Fruit fly (Drosophila melanogaster) whole organism, embryonic: Measurements from ENCODE around the gene Dlip1.

Experiments
- Abd-B ChIP-seq: fragments of 200-800 bp; sonication (Bioruptor generic); optimal IDR thresholded peaks from 2 replicates; lab custom pipeline; 2018; ENCODE audit warnings: missing biosample characterization, mild to moderate bottlenecking, missing genetic modification characterization, moderate library complexity
- CG10209 ChIP-seq: fragments of 200-800 bp; sonication (Bioruptor generic); optimal IDR thresholded peaks from 3 replicates; lab custom pipeline; 2017; ENCODE audit warnings: missing biosample characterization, mild to moderate bottlenecking, missing genetic modification characterization, missing genetic modification reagents
- CG12236 ChIP-seq: fragments of 200-800 bp; sonication (Bioruptor generic); optimal IDR thresholded peaks from 2 replicates; lab custom pipeline; 2016; ENCODE audit warnings: missing biosample characterization, missing genetic modification characterization
- CG14860 ChIP-seq: fragments of 200-800 bp; sonication (Bioruptor generic); IDR thresholded peaks from 3 replicates; pipeline ENCODE4 v1.3.6; 2022; ENCODE audit warnings: missing biosample characterization, missing genetic modification characterization; ENCODE audit not compliant: partially characterized antibody
- CG14965 ChIP-seq: fragments of 200-800 bp; sonication (Bioruptor generic); optimal IDR thresholded peaks from 2 replicates; lab custom pipeline; 2016; ENCODE audit warnings: missing biosample characterization, missing genetic modification characterization, borderline replicate concordance
- CG17361 ChIP-seq: fragments of 200-800 bp; sonication (Bioruptor generic); IDR thresholded peaks from 3 replicates; pipeline ENCODE4 v1.3.6; 2022; ENCODE audit warnings: missing biosample characterization, missing genetic modification characterization
- CG30403 ChIP-seq: fragments of 200-800 bp; sonication (Bioruptor generic); optimal IDR thresholded peaks from 3 replicates; lab custom pipeline; 2016; ENCODE audit warnings: missing biosample characterization, missing genetic modification characterization
- CG30431 ChIP-seq: fragments of 200-800 bp; sonication (Bioruptor generic); optimal IDR thresholded peaks from 2 replicates; lab custom pipeline; 2017; ENCODE audit warnings: missing biosample characterization, missing genetic modification characterization
- CG31388 ChIP-seq: fragments of 200-800 bp; sonication (Bioruptor generic); optimal IDR thresholded peaks from 2 replicates; lab custom pipeline; 2016; ENCODE audit warnings: missing biosample characterization, missing genetic modification characterization
- CG31441 ChIP-seq: fragments of 200-800 bp; sonication (Bioruptor generic); IDR thresholded peaks from 2 replicates; pipeline ENCODE4 v1.3.6; 2022; ENCODE audit warnings: missing biosample characterization, missing genetic modification characterization
- CG32532 ChIP-seq: fragments of 200-800 bp; sonication (Bioruptor generic); IDR thresholded peaks from 2 replicates; pipeline ENCODE4 v1.3.6; 2022; ENCODE audit warnings: missing biosample characterization, missing genetic modification characterization
- CG34224 ChIP-seq: fragments of 200-800 bp; sonication (Bioruptor generic); IDR thresholded peaks from 3 replicates; pipeline ENCODE4 v1.3.6; 2022; ENCODE audit warnings: missing biosample characterization, missing genetic modification characterization; ENCODE audit not compliant: partially characterized antibody
- CG3847 ChIP-seq: fragments of 200-800 bp; sonication (Bioruptor generic); IDR thresholded peaks from 2 replicates; pipeline ENCODE4 v1.3.6; 2022; ENCODE audit warnings: missing biosample characterization, missing genetic modification characterization
- CG4282 ChIP-seq: fragments of 200-800 bp; sonication (Bioruptor generic); optimal IDR thresholded peaks from 2 replicates; lab custom pipeline; 2016; ENCODE audit warnings: missing biosample characterization, missing genetic modification characterization
- CG4360 ChIP-seq: fragments of 200-800 bp; sonication (Bioruptor generic); IDR thresholded peaks from 2 replicates; pipeline ENCODE4 v1.3.6; 2022; ENCODE audit warnings: missing biosample characterization, missing genetic modification characterization
- CG4404 ChIP-seq: fragments of 200-800 bp; sonication (Bioruptor generic); IDR thresholded peaks from 2 replicates; pipeline ENCODE4 v1.3.6; 2022; ENCODE audit warnings: missing biosample characterization, missing genetic modification characterization
- CG5245 ChIP-seq: fragments of 200-800 bp; sonication (Bioruptor generic); optimal IDR thresholded peaks from 3 replicates; lab custom pipeline; 2016; ENCODE audit warnings: missing biosample characterization, missing genetic modification characterization
- CG7745 ChIP-seq: fragments of 200-800 bp; sonication (Bioruptor generic); optimal IDR thresholded peaks from 2 replicates; lab custom pipeline; 2018; ENCODE audit warnings: missing biosample characterization, mild to moderate bottlenecking, missing genetic modification characterization, moderate library complexity
- CG9932 ChIP-seq: fragments of 200-800 bp; sonication (Bioruptor generic); IDR thresholded peaks from 2 replicates; pipeline ENCODE4 v1.3.6; 2022; ENCODE audit warnings: missing biosample characterization, missing genetic modification characterization
- Dip3 ChIP-seq: fragments of 200-800 bp; sonication (Bioruptor generic); optimal IDR thresholded peaks from 3 replicates; lab custom pipeline; 2016; ENCODE audit warnings: missing biosample characterization, missing genetic modification characterization
- Dll ChIP-seq: fragments of 200-800 bp; sonication (Bioruptor generic); IDR thresholded peaks from 4 replicates; pipeline ENCODE4 v1.3.6; 2022; ENCODE audit warnings: missing biosample characterization, missing genetic modification characterization; ENCODE audit not compliant: partially characterized antibody
- E2f2 ChIP-seq: fragments of 200-800 bp; sonication (Bioruptor generic); IDR thresholded peaks from 2 replicates; pipeline ENCODE4 v1.3.6; 2022; ENCODE audit warnings: missing biosample characterization, missing genetic modification characterization
- H2.0 ChIP-seq: fragments of 200-800 bp; sonication (Bioruptor generic); IDR thresholded peaks from 2 replicates; pipeline ENCODE4 v1.3.6; 2022; ENCODE audit warnings: missing biosample characterization, missing genetic modification characterization
- HLHmδ ChIP-seq: fragments of 200-800 bp; sonication (Bioruptor generic); optimal IDR thresholded peaks from 2 replicates; lab custom pipeline; 2018; ENCODE audit warnings: missing biosample characterization, mild to moderate bottlenecking, missing genetic modification characterization, moderate library complexity
- Hey ChIP-seq: fragments of 200-800 bp; sonication (Bioruptor generic); optimal IDR thresholded peaks from 3 replicates; lab custom pipeline; 2018; ENCODE audit warnings: missing biosample characterization, mild to moderate bottlenecking, missing genetic modification characterization
- HmgD ChIP-seq: fragments of 200-800 bp; sonication (Bioruptor generic); optimal IDR thresholded peaks from 3 replicates; lab custom pipeline; 2016; ENCODE audit warnings: missing biosample characterization, missing genetic modification characterization
- Myb ChIP-seq: fragments of 200-800 bp; sonication (Bioruptor generic); optimal IDR thresholded peaks from 2 replicates; lab custom pipeline; 2016; ENCODE audit warnings: missing biosample characterization, missing genetic modification characterization
- Nf-YB ChIP-seq: fragments of 200-800 bp; sonication (Bioruptor generic); optimal IDR thresholded peaks from 3 replicates; lab custom pipeline; 2019; ENCODE audit warnings: missing biosample characterization, mild to moderate bottlenecking, missing genetic modification characterization, moderate library complexity
- PHDP ChIP-seq: fragments of 200-800 bp; sonication (Bioruptor generic); optimal IDR thresholded peaks from 3 replicates; lab custom pipeline; 2018; ENCODE audit warnings: missing biosample characterization, mild to moderate bottlenecking, missing genetic modification characterization, moderate library complexity
- Sin3A ChIP-seq: fragments of >200 bp; optimal IDR thresholded peaks from 2 replicates; lab custom pipeline; 2018
- Spps ChIP-seq: fragments of 200-800 bp; sonication (Bioruptor generic); optimal IDR thresholded peaks from 2 replicates; lab custom pipeline; 2018; ENCODE audit warnings: missing biosample characterization, mild to moderate bottlenecking, missing genetic modification characterization
- Sry-δ ChIP-seq: fragments of 200-800 bp; sonication (Bioruptor generic); optimal IDR thresholded peaks from 2 replicates; lab custom pipeline; 2016; ENCODE audit warnings: missing biosample characterization, missing genetic modification characterization
- az2 ChIP-seq: fragments of 200-800 bp; sonication (Bioruptor generic); optimal IDR thresholded peaks from 3 replicates; lab custom pipeline; 2016; ENCODE audit warnings: missing biosample characterization, missing genetic modification characterization
- cad ChIP-seq: fragments of >200 bp; optimal IDR thresholded peaks from 2 replicates; lab custom pipeline; 2017; ENCODE audit warnings: missing biosample characterization, missing genetic modification characterization
- cg ChIP-seq: fragments of 200-800 bp; sonication (Bioruptor generic); optimal IDR thresholded peaks from 3 replicates; lab custom pipeline; 2019; ENCODE audit warnings: missing biosample characterization, mild to moderate bottlenecking, missing genetic modification characterization, moderate library complexity
- crc ChIP-seq: fragments of 200-800 bp; sonication (Bioruptor generic); optimal IDR thresholded peaks from 2 replicates; lab custom pipeline; 2016; ENCODE audit warnings: missing biosample characterization, missing genetic modification characterization
- disco-r ChIP-seq: fragments of 200-800 bp; sonication (Bioruptor generic); optimal IDR thresholded peaks from 2 replicates; lab custom pipeline; 2016; ENCODE audit warnings: missing biosample characterization, missing genetic modification characterization
- ems ChIP-seq: fragments of 200-800 bp; sonication (Bioruptor generic); optimal IDR thresholded peaks from 3 replicates; lab custom pipeline; 2016; ENCODE audit warnings: missing biosample characterization, missing genetic modification characterization
- ewg ChIP-seq: fragments of 200-800 bp; sonication (Bioruptor generic); optimal IDR thresholded peaks from 3 replicates; lab custom pipeline; 2017; ENCODE audit warnings: mild to moderate bottlenecking, missing biosample characterization, missing genetic modification reagents, missing genetic modification characterization
- fd102C ChIP-seq: fragments of 200-800 bp; sonication (Bioruptor generic); optimal IDR thresholded peaks from 2 replicates; lab custom pipeline; 2018; ENCODE audit warnings: missing biosample characterization, mild to moderate bottlenecking, missing genetic modification characterization, moderate library complexity
- fd3F ChIP-seq: fragments of 200-800 bp; sonication (Bioruptor generic); optimal IDR thresholded peaks from 2 replicates; lab custom pipeline; 2018; ENCODE audit warnings: missing biosample characterization, mild to moderate bottlenecking, missing genetic modification characterization, moderate library complexity
- gsb ChIP-seq: fragments of 200-800 bp; sonication (Bioruptor generic); IDR thresholded peaks from 2 replicates; pipeline ENCODE4 v1.3.6; 2022; ENCODE audit warnings: missing biosample characterization, missing genetic modification characterization
- hb ChIP-seq: fragments of 200-800 bp; sonication (Bioruptor generic); IDR thresholded peaks from 3 replicates; pipeline ENCODE4 v1.3.6; 2022; ENCODE audit warnings: missing biosample characterization, missing genetic modification characterization; ENCODE audit not compliant: partially characterized antibody
- nerfin-2 ChIP-seq: fragments of 200-800 bp; sonication (Bioruptor generic); IDR thresholded peaks from 2 replicates; pipeline ENCODE4 v1.3.6; 2022; ENCODE audit warnings: missing biosample characterization, missing genetic modification characterization; ENCODE audit not compliant: partially characterized antibody
- pb ChIP-seq: fragments of 200-800 bp; sonication (Bioruptor generic); optimal IDR thresholded peaks from 3 replicates; lab custom pipeline; 2016; ENCODE audit warnings: missing biosample characterization, missing genetic modification characterization
- psq ChIP-seq: fragments of 200-800 bp; sonication (Bioruptor generic); optimal IDR thresholded peaks from 2 replicates; lab custom pipeline; 2017; ENCODE audit warnings: missing biosample characterization, missing genetic modification characterization
- sd ChIP-seq: fragments of 200-800 bp; sonication (Bioruptor generic); optimal IDR thresholded peaks from 3 replicates; lab custom pipeline; 2018; ENCODE audit warnings: missing biosample characterization, mild to moderate bottlenecking, missing genetic modification characterization, moderate library complexity
- sr ChIP-seq: fragments of 200-800 bp; sonication (Bioruptor generic); IDR thresholded peaks from 3 replicates; pipeline ENCODE4 v1.3.6; 2022; ENCODE audit warnings: missing biosample characterization, missing genetic modification characterization
- trem ChIP-seq: fragments of 200-800 bp; optimal IDR thresholded peaks from 3 replicates; lab custom pipeline; 2019; ENCODE audit warnings: missing biosample characterization, mild to moderate bottlenecking, missing genetic modification characterization, moderate library complexity
- trh ChIP-seq: fragments of 200-800 bp; sonication (Bioruptor generic); optimal IDR thresholded peaks from 2 replicates; lab custom pipeline; 2016; ENCODE audit warnings: missing biosample characterization, missing genetic modification characterization
- wek ChIP-seq: fragments of 200-800 bp; sonication (Bioruptor generic); optimal IDR thresholded peaks from 3 replicates; lab custom pipeline; 2018; ENCODE audit warnings: missing biosample characterization, mild to moderate bottlenecking, missing genetic modification characterization, moderate library complexity

Gene Dlip1

dm6 chrX:9134922-9135453 is 23.4 kb upstream of the Dlip1 start, which contains the start of gene fend (continued):
- TF ChIP-seq CG7745 (tag; lab: Kevin White, UChicago) (no peak), Myb (GFP tag; lab: Kevin White, UChicago) (no peak), CG31388 (GFP tag; lab: Kevin White, UChicago) (no peak), CG4360 (GFP tag; lab: Robert Waterston, UW) (peak; percentile 4; the same call in 1 of the 2 replicates), CG31441 (GFP tag; lab: Robert Waterston, UW) (peak; percentile 53), trh (GFP tag; lab: Kevin White, UChicago) (no peak), fd102C (GFP tag; lab: Kevin White, UChicago) (no peak), Nf-YB (no peak), fd3F (GFP tag; lab: Kevin White, UChicago) (no peak), gsb (GFP tag; lab: Robert Waterston, UW) (no peak), CG32532 (peak; percentile 28; the same call in 1 of the 2 replicates), HLHmδ (GFP tag; lab: Kevin White, UChicago) (no peak), Sry-δ (GFP tag; lab: Kevin White, UChicago) (no peak), CG14965 (no peak), CG9932 (GFP tag; lab: Robert Waterston, UW) (no peak), CG17361 (GFP tag; lab: Robert Waterston, UW) (peak; percentile 67; the same call in 2 of the 3 replicates), CG14860 (GFP tag; lab: Robert Waterston, UW) (no peak), ems (GFP tag; lab: Kevin White, UChicago) (no peak), CG34224 (no peak), pb (GFP tag; lab: Kevin White, UChicago) (no peak), Hey (no peak), wek (no peak), E2f2 (GFP tag; lab: Robert Waterston, UW) (peak; percentile 21; the same call in 1 of the 2 replicates), Dip3 (GFP tag; lab: Kevin White, UChicago) (no peak), CG5245 (GFP tag; lab: Kevin White, UChicago) (no peak), CG10209 (peak; percentile 25), CG30403 (GFP tag; lab: Kevin White, UChicago) (peak; percentile 52), Abd-B (no peak), Spps (tag; lab: Kevin White, UChicago) (no peak), CG30431 (GFP tag; lab: Kevin White, UChicago) (no peak), PHDP (tag; lab: Kevin White, UChicago) (peak; percentile 25), HmgD (GFP tag; lab: Kevin White, UChicago) (no peak), CG3847 (GFP tag; lab: Robert Waterston, UW) (0 out of 2 replicates have a peak, but pooled peaks have one; percentile 22), az2 (GFP tag; lab: Kevin White, UChicago) (peak; percentile 34), crc (GFP tag; lab: Kevin White, UChicago) (no peak), CG4404 (GFP tag; lab: Robert Waterston, UW) (no peak), psq (GFP tag; lab: Kevin White, UChicago) (no peak), hb (GFP tag; lab: Robert Waterston, UW) (no peak), nerfin-2 (GFP tag; lab: Robert Waterston, UW) (no peak), cg (GFP tag; lab: Kevin White, UChicago) (no peak), sr (GFP tag; lab: Robert Waterston, UW) (no peak), trem (tag; lab: Kevin White, UChicago) (peak; percentile 23), disco-r (GFP tag; lab: Kevin White, UChicago) (no peak), cad (GFP tag; lab: Kevin White, UChicago) (no peak), ewg (peak; percentile 9), CG4282 (GFP tag; lab: Kevin White, UChicago) (no peak), H2.0 (no peak), Dll (GFP tag; lab: Robert Waterston, UW) (no peak), Sin3A (lab: Kevin White, UChicago) (no peak), CG12236 (GFP tag; lab: Kevin White, UChicago) (no peak), sd (no peak)
